Worm (Caenorhabditis elegans) whole organism, L3 larva: Measurements from ENCODE around the gene Y66D12A.24.

ENCODE experiments used
- aly-2 ChIP-seq: fragments of 150-350 bp; optimal IDR thresholded peaks from 2 replicates; lab custom pipeline; 2014; ENCODE audit warnings: missing biosample characterization, missing genetic modification characterization
- ama-1 ChIP-seq: fragments of 150-350 bp; optimal IDR thresholded peaks from 2 replicates; lab custom pipeline; 2018
- egl-5 ChIP-seq: fragments of 150-350 bp; optimal IDR thresholded peaks from 2 replicates; lab custom pipeline; 2017; ENCODE audit warnings: missing biosample characterization, missing genetic modification reagents, missing genetic modification characterization, inconsistent platforms
- elt-2 ChIP-seq: sonication (generic microtip); optimal IDR thresholded peaks from 2 replicates; lab custom pipeline; 2016; ENCODE audit warnings: missing genetic modification reagents, mild to moderate bottlenecking, missing genetic modification characterization, missing compliant biosample characterization
- fkh-10 ChIP-seq: sonication (generic microtip); optimal IDR thresholded peaks from 2 replicates; lab custom pipeline; 2017; ENCODE audit warnings: missing biosample characterization, missing genetic modification reagents, missing genetic modification characterization
- lin-39 ChIP-seq: fragments of 150-350 bp; optimal IDR thresholded peaks from 2 replicates; lab custom pipeline; 2018; ENCODE audit warnings: missing biosample characterization, missing genetic modification reagents, missing genetic modification characterization
- nhr-12 ChIP-seq: fragments of 150-350 bp; optimal IDR thresholded peaks from 2 replicates; lab custom pipeline; 2014; ENCODE audit warnings: missing biosample characterization, missing genetic modification characterization
- nhr-237 ChIP-seq: fragments of 150-350 bp; optimal IDR thresholded peaks from 2 replicates; lab custom pipeline; 2014; ENCODE audit warnings: missing biosample characterization, missing genetic modification characterization
- nhr-76 ChIP-seq: fragments of 150-350 bp; sonication (generic microtip); optimal IDR thresholded peaks from 5 replicates; lab custom pipeline; 2014; ENCODE audit warnings: missing biosample characterization, missing genetic modification characterization
- pha-4 ChIP-seq: fragments of 150-350 bp; optimal IDR thresholded peaks from 2 replicates; lab custom pipeline; 2014; ENCODE audit warnings: missing biosample characterization, missing genetic modification reagents, missing genetic modification characterization
- ztf-4 ChIP-seq: fragments of 150-350 bp; optimal IDR thresholded peaks from 2 replicates; lab custom pipeline; 2014; ENCODE audit warnings: missing biosample characterization, missing genetic modification characterization

ce11 chrIII:11487245-11487644 lies 9.4 kb upstream of the Y66D12A.24 start, which contains the start of gene popl-5:
- TF ChIP-seq ztf-4 (tag; lab: Kevin White, UChicago) (no peak), aly-2 (no peak), nhr-12 (no peak), ama-1 (lab: Kevin White, UChicago) (no peak), pha-4 (tag; lab: Kevin White, UChicago) (no peak), lin-39 (tag; lab: Kevin White, UChicago) (no peak), elt-2 (tag; lab: Kevin White, UChicago) (no peak), nhr-76 (tag; lab: Kevin White, UChicago) (no peak), nhr-237 (no peak), egl-5 (tag; lab: Kevin White, UChicago) (no peak), fkh-10 (GFP tag; lab: Kevin White, UChicago) (no peak)
